Worm (Caenorhabditis elegans) whole organism, L1 larva: ENCODE data around the gene C05G5.7.

Experiments
- C04F5.9 ChIP-seq: sonication (generic microtip); optimal IDR thresholded peaks from 2 replicates; lab custom pipeline; 2016; ENCODE audit warnings: missing genetic modification characterization, missing compliant biosample characterization
- C16A3.4 ChIP-seq: fragments of 150-350 bp; optimal IDR thresholded peaks from 2 replicates; lab custom pipeline; 2014; ENCODE audit warnings: missing biosample characterization, missing genetic modification characterization
- elt-2 ChIP-seq: sonication (generic microtip); optimal IDR thresholded peaks from 2 replicates; lab custom pipeline; 2016; ENCODE audit warnings: missing genetic modification characterization, mild to moderate bottlenecking, inconsistent platforms, missing compliant biosample characterization, missing genetic modification reagents
- mab-9 ChIP-seq: fragments of 200-800 bp; sonication (Bioruptor generic); IDR thresholded peaks from 2 replicates; pipeline ENCODE4 v1.3.6; 2022; ENCODE audit warnings: missing genetic modification reagents, missing genetic modification characterization, missing compliant biosample characterization
- nhr-28 ChIP-seq: fragments of 150-350 bp; optimal IDR thresholded peaks from 2 replicates; lab custom pipeline; 2014; ENCODE audit warnings: missing biosample characterization, missing genetic modification characterization
- rnt-1 ChIP-seq: sonication (generic microtip); optimal IDR thresholded peaks from 2 replicates; lab custom pipeline; 2016; ENCODE audit warnings: mild to moderate bottlenecking, missing genetic modification characterization, moderate library complexity, missing compliant biosample characterization
- skn-1 ChIP-seq: fragments of 150-350 bp; optimal IDR thresholded peaks from 2 replicates; lab custom pipeline; 2014; ENCODE audit warnings: missing biosample characterization, missing genetic modification characterization
- sptf-1 ChIP-seq: fragments of 150-350 bp; optimal IDR thresholded peaks from 2 replicates; lab custom pipeline; 2014; ENCODE audit warnings: missing biosample characterization, missing genetic modification characterization

DNA sequence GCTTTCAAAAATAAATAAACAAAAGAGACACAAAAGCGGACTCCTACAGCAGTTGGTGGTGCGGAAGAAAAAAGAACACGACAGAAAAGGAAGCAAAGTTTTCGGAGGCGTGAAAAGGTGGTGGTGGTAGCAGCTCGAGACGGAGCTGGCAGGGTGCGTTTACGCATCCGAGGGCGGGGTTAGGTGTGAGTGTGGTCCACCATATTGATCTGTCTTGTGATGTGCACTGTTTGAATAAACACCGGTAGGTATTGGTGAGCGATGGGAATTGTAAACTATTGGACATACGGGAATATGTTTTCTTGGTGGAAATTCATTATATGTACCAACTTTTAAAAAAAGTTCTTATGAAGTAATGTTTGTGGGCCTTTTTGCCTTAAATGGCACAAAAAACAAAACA lies 17.4 kb upstream of the C05G5.7 start, which contains the start of gene C05G5.5:
- no peak for TF ChIP-seq elt-2 (tag; lab: Kevin White, UChicago)
- no peak for TF ChIP-seq C04F5.9 (tag; lab: Kevin White, UChicago)
- no peak for TF ChIP-seq C16A3.4 (tag; lab: Kevin White, UChicago)
- no peak for TF ChIP-seq sptf-1 (tag; lab: Kevin White, UChicago)
- no peak for TF ChIP-seq rnt-1
- TF ChIP-seq mab-9 (GFP tag; lab: Robert Waterston, UW): no peak
- TF ChIP-seq skn-1 (tag; lab: Kevin White, UChicago): no peak
- no peak for TF ChIP-seq nhr-28 (tag; lab: Kevin White, UChicago)
